Worm (Caenorhabditis elegans): ENCODE results near the gene C10E2.2.

The C10E2.2 gene

DNA sequence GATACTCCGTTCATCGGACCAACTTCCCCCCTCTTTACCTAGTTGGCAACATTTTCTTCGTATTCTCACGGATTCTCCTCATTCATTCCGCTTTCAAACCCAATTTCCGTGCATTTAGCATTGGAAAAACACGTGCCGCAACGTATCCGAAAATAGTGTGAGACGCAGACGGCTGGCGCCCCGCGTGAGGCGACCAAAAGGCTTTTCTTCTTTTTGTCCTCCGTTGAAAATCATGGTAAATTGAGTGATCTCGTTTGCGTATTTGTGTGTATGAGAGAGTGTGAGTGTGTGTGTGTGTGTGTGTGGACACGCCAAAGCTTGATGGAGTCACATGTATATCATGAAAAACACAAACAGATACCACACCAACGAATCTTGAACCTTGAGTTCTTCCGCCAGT is 51.8 kb downstream of the C10E2.2 start (continued):
- TF ChIP-seq F39B2.1 (GFP tag; IDR thresholded peaks at IDR 0.05) (no peak), mxl-1 (tag; optimal IDR thresholded peaks at IDR 0.05) (no peak), hsf-1 (GFP tag; IDR thresholded peaks at IDR 0.05) (no peak), ztf-18 (tag; optimal IDR thresholded peaks at IDR 0.05) (peak; percentile 13), ztf-28 (GFP tag; IDR thresholded peaks at IDR 0.05) (no peak), lin-26 (GFP tag; IDR thresholded peaks at IDR 0.05) (peak; percentile 65; the same call in 1 of the 2 replicates), attf-5 (GFP tag; optimal IDR thresholded peaks at IDR 0.05) (peak; percentile 93), ztf-25 (GFP tag; IDR thresholded peaks at IDR 0.05) (no peak), ama-1 (optimal IDR thresholded peaks at IDR 0.05) (peak; percentile 59), ama-1 (GFP tag; optimal IDR thresholded peaks at IDR 0.05) (no peak), K11D2.4 (GFP tag; IDR thresholded peaks at IDR 0.05) (peak; percentile 79), ceh-91 (GFP tag; IDR thresholded peaks at IDR 0.05) (no peak), sdz-38 (tag; optimal IDR thresholded peaks at IDR 0.05) (no peak), lir-1 (GFP tag; conservative IDR thresholded peaks at IDR 0.05) (peak; percentile 73), attf-3 (GFP tag; conservative IDR thresholded peaks at IDR 0.05) (peak; percentile 52; the same call in 1 of the 2 replicates), nhr-120 (GFP tag; IDR thresholded peaks at IDR 0.05) (no peak), Y67H2A.10 (GFP tag; conservative IDR thresholded peaks at IDR 0.05) (peak; percentile 15; the same call in 1 of the 2 replicates), lsy-27 (tag; optimal IDR thresholded peaks at IDR 0.05; ENCODE audit: borderline replicate concordance, insufficient read depth) (no peak), athp-1 (tag; optimal IDR thresholded peaks at IDR 0.05) (no peak), dox-1 (GFP tag; IDR thresholded peaks at IDR 0.05) (peak; percentile 69), rec-8 (tag; optimal IDR thresholded peaks at IDR 0.05) (no peak), madf-10 (tag; optimal IDR thresholded peaks at IDR 0.05) (peak; percentile 72), Y53G8AR.9 (GFP tag; conservative IDR thresholded peaks at IDR 0.05) (peak; percentile 62; the same call in 1 of the 2 replicates), tbx-9 (tag; optimal IDR thresholded peaks at IDR 0.05; ENCODE audit: borderline replicate concordance) (no peak), ztf-6 (GFP tag; IDR thresholded peaks at IDR 0.05) (no peak), ceh-100 (GFP tag; IDR thresholded peaks at IDR 0.05) (no peak), hlh-12 (tag; optimal IDR thresholded peaks at IDR 0.05) (no peak), B0019.2 (GFP tag; conservative IDR thresholded peaks at IDR 0.05) (no peak), pbrm-1 (GFP tag; IDR thresholded peaks at IDR 0.05) (peak; percentile 65), F52B5.7 (tag; optimal IDR thresholded peaks at IDR 0.05) (peak; percentile 57), ztf-3 (GFP tag; optimal IDR thresholded peaks at IDR 0.05) (peak; percentile 81), die-1 (tag; optimal IDR thresholded peaks at IDR 0.05) (peak; percentile 32), cebp-1 (GFP tag; IDR thresholded peaks at IDR 0.05) (peak; percentile 81), cebp-1 (tag; optimal IDR thresholded peaks at IDR 0.05) (peak; percentile 88), egrh-3 (GFP tag; IDR thresholded peaks at IDR 0.05) (0 out of 2 replicates have a peak, but pooled peaks have one; percentile 9), nhr-27 (tag; optimal IDR thresholded peaks at IDR 0.05) (no peak), C06A6.2 (GFP tag; conservative IDR thresholded peaks at IDR 0.05) (peak; percentile 74), mcd-1 (GFP tag; IDR thresholded peaks at IDR 0.05) (peak; percentile 61), ekl-4 (GFP tag; IDR thresholded peaks at IDR 0.05) (peak; percentile 69), lsl-1 (GFP tag; optimal IDR thresholded peaks at IDR 0.05) (no peak), F33H1.4 (GFP tag; IDR thresholded peaks at IDR 0.05) (no peak), somi-1 (GFP tag; optimal IDR thresholded peaks at IDR 0.05) (peak; percentile 96), F55B11.4 (tag; optimal IDR thresholded peaks at IDR 0.05; ENCODE audit: borderline replicate concordance, insufficient read depth) (no peak), lin-54 (GFP tag; optimal IDR thresholded peaks at IDR 0.05) (peak; percentile 48), bed-2 (GFP tag; IDR thresholded peaks at IDR 0.05) (no peak), aptf-2 (GFP tag; conservative IDR thresholded peaks at IDR 0.05) (no peak), snpc-1.1 (tag; optimal IDR thresholded peaks at IDR 0.05; ENCODE audit: insufficient read depth) (no peak), sptf-2 (GFP tag; optimal IDR thresholded peaks at IDR 0.05) (no peak), aptf-3 (GFP tag; IDR thresholded peaks at IDR 0.05) (no peak)

Data from whole organism, young adult.